Worm (Caenorhabditis elegans): ENCODE measurements around the gene glb-23.

DNA sequence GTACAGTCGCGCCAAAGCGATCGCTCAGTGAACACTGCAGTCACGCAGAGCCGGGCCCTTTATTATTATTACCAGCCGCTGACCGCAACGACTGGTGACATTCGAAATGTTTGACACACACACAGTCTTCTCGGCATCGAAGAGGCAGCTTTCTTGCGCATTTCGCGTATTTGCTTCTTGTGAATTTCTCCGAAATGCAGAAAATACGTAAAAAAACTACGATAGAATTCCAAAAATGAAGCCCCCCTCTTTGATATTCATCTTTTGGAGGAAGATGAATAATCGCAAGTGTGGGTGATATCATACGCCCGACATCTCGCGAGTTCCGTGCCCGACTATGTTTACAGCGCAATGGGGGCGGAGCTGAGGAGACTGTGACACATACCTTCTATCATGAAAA, 34.0 kb upstream of the glb-23 start:
- TF ChIP-seq nhr-11 (tag; optimal IDR thresholded peaks at IDR 0.05) (no peak), ceh-2 (tag; optimal IDR thresholded peaks at IDR 0.05) (no peak), ceh-34 (tag; optimal IDR thresholded peaks at IDR 0.05) (no peak), C08G9.2 (tag; optimal IDR thresholded peaks at IDR 0.05) (no peak), dve-1 (tag; optimal IDR thresholded peaks at IDR 0.05) (no peak), fkh-10 (GFP tag; optimal IDR thresholded peaks at IDR 0.05) (no peak), nhr-232 (tag; optimal IDR thresholded peaks at IDR 0.05) (no peak)
